Worm (Caenorhabditis elegans) whole organism, young adult: ENCODE measurements around the gene taf-12.

Source experiments
- B0019.2 ChIP-seq: fragments of 200-800 bp; sonication (Bioruptor generic); conservative IDR thresholded peaks from 2 replicates; pipeline ENCODE4 v1.3.6; 2022; ENCODE audit warnings: missing genetic modification reagents, missing genetic modification characterization, missing compliant biosample characterization
- B0261.1 ChIP-seq: sonication (generic microtip); optimal IDR thresholded peaks from 2 replicates; lab custom pipeline; 2016; ENCODE audit warnings: mild to moderate bottlenecking, missing genetic modification characterization, moderate library complexity, missing compliant biosample characterization
- C17E4.6 ChIP-seq: fragments of 200-800 bp; sonication (Bioruptor generic); IDR thresholded peaks from 2 replicates; pipeline ENCODE4 v1.3.6; 2022; ENCODE audit warnings: missing genetic modification reagents, missing genetic modification characterization, missing compliant biosample characterization
- D2030.7 ChIP-seq: fragments of 200-800 bp; sonication (Bioruptor generic); IDR thresholded peaks from 2 replicates; pipeline ENCODE4 v1.3.6; 2022; ENCODE audit warnings: missing genetic modification reagents, missing genetic modification characterization, missing compliant biosample characterization
- F10E7.11 ChIP-seq: sonication (generic microtip); optimal IDR thresholded peaks from 2 replicates; lab custom pipeline; 2017; ENCODE audit warnings: mild to moderate bottlenecking, missing genetic modification characterization, moderate library complexity, missing compliant biosample characterization
- F23B12.7 ChIP-seq: sonication (generic microtip); optimal IDR thresholded peaks from 2 replicates; lab custom pipeline; 2017; ENCODE audit warnings: missing genetic modification characterization, mild to moderate bottlenecking, missing compliant biosample characterization, antibody characterized with exemption, moderate library complexity; ENCODE audit not compliant: insufficient read depth
- F33H1.4 ChIP-seq: fragments of 200-800 bp; sonication (Bioruptor generic); IDR thresholded peaks from 2 replicates; pipeline ENCODE4 v1.3.6; 2022; ENCODE audit warnings: missing genetic modification reagents, missing genetic modification characterization, missing compliant biosample characterization
- F57C9.4 ChIP-seq: sonication (generic microtip); optimal IDR thresholded peaks from 2 replicates; lab custom pipeline; 2017; ENCODE audit warnings: mild to moderate bottlenecking, missing genetic modification characterization, missing compliant biosample characterization
- K11D2.4 ChIP-seq: fragments of 200-800 bp; sonication (Bioruptor generic); IDR thresholded peaks from 2 replicates; pipeline ENCODE4 v1.3.6; 2022; ENCODE audit warnings: missing genetic modification reagents, missing genetic modification characterization, missing compliant biosample characterization
- K12H6.12 ChIP-seq: fragments of 200-800 bp; sonication (Bioruptor generic); optimal IDR thresholded peaks from 2 replicates; lab custom pipeline; 2018; ENCODE audit warnings: mild to moderate bottlenecking, missing genetic modification characterization, missing compliant biosample characterization
- Y53F4B.3 ChIP-seq: fragments of 200-800 bp; sonication (Bioruptor generic); IDR thresholded peaks from 2 replicates; pipeline ENCODE4 v1.3.6; 2022; ENCODE audit warnings: missing genetic modification reagents, missing genetic modification characterization, missing compliant biosample characterization
- Y67H2A.10 ChIP-seq: fragments of 200-800 bp; sonication (Bioruptor generic); conservative IDR thresholded peaks from 2 replicates; pipeline ENCODE4 v1.3.6; 2022; ENCODE audit warnings: missing genetic modification reagents, missing genetic modification characterization, missing compliant biosample characterization
- Y95B8A.8 ChIP-seq: fragments of 200-800 bp; sonication (Bioruptor generic); IDR thresholded peaks from 2 replicates; pipeline ENCODE4 v1.3.6; 2022; ENCODE audit warnings: missing genetic modification reagents, missing genetic modification characterization, missing compliant biosample characterization
- akir-1 ChIP-seq: fragments of 200-800 bp; sonication (Bioruptor generic); optimal IDR thresholded peaks from 2 replicates; lab custom pipeline; 2018; ENCODE audit warnings: mild to moderate bottlenecking, missing genetic modification characterization, moderate library complexity, missing compliant biosample characterization
- athp-1 ChIP-seq: sonication (generic microtip); optimal IDR thresholded peaks from 2 replicates; lab custom pipeline; 2017; ENCODE audit warnings: mild to moderate bottlenecking, missing genetic modification characterization, missing compliant biosample characterization
- attf-3 ChIP-seq: fragments of 200-800 bp; sonication (Bioruptor generic); conservative IDR thresholded peaks from 2 replicates; pipeline ENCODE4 v1.3.6; 2022; ENCODE audit warnings: missing genetic modification reagents, missing genetic modification characterization, missing compliant biosample characterization
- bed-2 ChIP-seq: fragments of 200-800 bp; sonication (Bioruptor generic); IDR thresholded peaks from 2 replicates; pipeline ENCODE4 v1.3.6; 2022; ENCODE audit warnings: missing genetic modification reagents, missing genetic modification characterization, missing compliant biosample characterization
- ccch-3 ChIP-seq: fragments of 200-800 bp; sonication (Bioruptor generic); optimal IDR thresholded peaks from 2 replicates; lab custom pipeline; 2018; ENCODE audit warnings: mild to moderate bottlenecking, missing genetic modification characterization, missing compliant biosample characterization
- ceh-27 ChIP-seq: fragments of 200-800 bp; sonication (Bioruptor generic); optimal IDR thresholded peaks from 2 replicates; lab custom pipeline; 2018; ENCODE audit warnings: mild to moderate bottlenecking, missing genetic modification characterization, moderate library complexity, missing compliant biosample characterization
- ceh-58 ChIP-seq: fragments of 200-800 bp; sonication (Bioruptor generic); IDR thresholded peaks from 2 replicates; pipeline ENCODE4 v1.3.6; 2022; ENCODE audit warnings: missing genetic modification characterization, missing compliant biosample characterization
- ceh-91 ChIP-seq: fragments of 200-800 bp; sonication (Bioruptor generic); IDR thresholded peaks from 2 replicates; pipeline ENCODE4 v1.3.6; 2022; ENCODE audit warnings: missing genetic modification reagents, missing genetic modification characterization, missing compliant biosample characterization
- dpff-1 ChIP-seq: sonication (generic microtip); optimal IDR thresholded peaks from 2 replicates; lab custom pipeline; 2017; ENCODE audit warnings: mild to moderate bottlenecking, missing genetic modification characterization, missing compliant biosample characterization
- dpl-1 ChIP-seq: fragments of 150-350 bp; optimal IDR thresholded peaks from 2 replicates; lab custom pipeline; 2014; ENCODE audit warnings: missing biosample characterization, missing genetic modification reagents, missing genetic modification characterization
- egl-44 ChIP-seq: fragments of 200-800 bp; sonication (Bioruptor generic); IDR thresholded peaks from 2 replicates; pipeline ENCODE4 v1.3.6; 2022; ENCODE audit warnings: missing genetic modification reagents, missing genetic modification characterization, missing compliant biosample characterization
- ekl-4 ChIP-seq: fragments of 200-800 bp; sonication (Bioruptor generic); IDR thresholded peaks from 2 replicates; pipeline ENCODE4 v1.3.6; 2022; ENCODE audit warnings: missing genetic modification reagents, missing genetic modification characterization, missing compliant biosample characterization
- him-1 ChIP-seq: sonication (generic microtip); optimal IDR thresholded peaks from 2 replicates; lab custom pipeline; 2016; ENCODE audit warnings: missing genotype, missing genetic modification reagents, missing genetic modification characterization, missing compliant biosample characterization
- hlh-12 ChIP-seq: sonication (generic microtip); optimal IDR thresholded peaks from 2 replicates; lab custom pipeline; 2016; ENCODE audit warnings: missing genetic modification characterization, missing compliant biosample characterization
- hmg-1.2 ChIP-seq: fragments of 200-800 bp; sonication (Bioruptor generic); IDR thresholded peaks from 2 replicates; pipeline ENCODE4 v1.3.6; 2022; ENCODE audit warnings: missing genetic modification reagents, missing genetic modification characterization, missing compliant biosample characterization
- hrde-1 ChIP-seq: sonication (generic microtip); optimal IDR thresholded peaks from 2 replicates; lab custom pipeline; 2016; ENCODE audit warnings: missing genetic modification characterization, mild to moderate bottlenecking, missing compliant biosample characterization, moderate library complexity, missing genotype, missing genetic modification reagents, borderline replicate concordance
- let-526 ChIP-seq: fragments of 200-800 bp; sonication (Bioruptor generic); IDR thresholded peaks from 2 replicates; pipeline ENCODE4 v1.3.6; 2022; ENCODE audit warnings: missing genetic modification reagents, missing genetic modification characterization, missing compliant biosample characterization
- lir-1 ChIP-seq: fragments of 200-800 bp; sonication (Bioruptor generic); conservative IDR thresholded peaks from 2 replicates; pipeline ENCODE4 v1.3.6; 2022; ENCODE audit warnings: missing genetic modification reagents, missing genetic modification characterization, missing compliant biosample characterization
- lsl-1 ChIP-seq: fragments of 200-800 bp; sonication (Bioruptor generic); optimal IDR thresholded peaks from 2 replicates; lab custom pipeline; 2018; ENCODE audit warnings: mild to moderate bottlenecking, missing genetic modification characterization, moderate library complexity, missing compliant biosample characterization
- madf-3 ChIP-seq: fragments of 200-800 bp; sonication (Bioruptor generic); IDR thresholded peaks from 2 replicates; pipeline ENCODE4 v1.3.6; 2022; ENCODE audit warnings: missing genetic modification reagents, missing genetic modification characterization, missing compliant biosample characterization
- madf-6 ChIP-seq: fragments of 200-800 bp; sonication (Bioruptor generic); IDR thresholded peaks from 2 replicates; pipeline ENCODE4 v1.3.6; 2022; ENCODE audit warnings: missing genetic modification reagents, missing genetic modification characterization, missing compliant biosample characterization
- madf-8 ChIP-seq: fragments of 200-800 bp; sonication (Bioruptor generic); conservative IDR thresholded peaks from 2 replicates; pipeline ENCODE4 v1.3.6; 2022; ENCODE audit warnings: missing genetic modification reagents, missing genetic modification characterization, missing compliant biosample characterization
- nfya-2 ChIP-seq: fragments of 200-800 bp; sonication (Bioruptor generic); IDR thresholded peaks from 2 replicates; pipeline ENCODE4 v1.3.6; 2022; ENCODE audit warnings: missing genetic modification reagents, missing genetic modification characterization, missing compliant biosample characterization
- nhr-27 ChIP-seq: fragments of 200-800 bp; sonication (Bioruptor generic); optimal IDR thresholded peaks from 2 replicates; lab custom pipeline; 2018; ENCODE audit warnings: mild to moderate bottlenecking, missing genetic modification characterization, moderate library complexity, missing compliant biosample characterization
- nhr-90 ChIP-seq: sonication (generic microtip); optimal IDR thresholded peaks from 2 replicates; lab custom pipeline; 2016; ENCODE audit warnings: missing genotype, mild to moderate bottlenecking, missing genetic modification characterization, missing compliant biosample characterization
- pbrm-1 ChIP-seq: fragments of 200-800 bp; sonication (Bioruptor generic); IDR thresholded peaks from 2 replicates; pipeline ENCODE4 v1.3.6; 2022; ENCODE audit warnings: missing genetic modification reagents, missing genetic modification characterization, missing compliant biosample characterization
- rec-8 ChIP-seq, 2 experiments: sonication (generic microtip); optimal IDR thresholded peaks; 2 replicates each; lab custom pipeline; 2016; ENCODE audit warnings: mild to moderate bottlenecking in 2 of 2, missing genetic modification characterization in 2 of 2, missing genetic modification reagents in 2 of 2, missing genotype in 2 of 2, missing biosample characterization in 1 of 2, missing compliant biosample characterization in 1 of 2, moderate library complexity in 1 of 2
- sea-2 ChIP-seq: fragments of 200-800 bp; sonication (Bioruptor generic); IDR thresholded peaks from 2 replicates; pipeline ENCODE4 v1.3.6; 2022; ENCODE audit warnings: missing genetic modification characterization, missing compliant biosample characterization
- snpc-1.1 ChIP-seq: sonication (generic microtip); optimal IDR thresholded peaks from 2 replicates; lab custom pipeline; 2017; ENCODE audit warnings: missing genetic modification characterization, mild to moderate bottlenecking, missing compliant biosample characterization, antibody characterized with exemption, moderate library complexity, missing genotype, missing genetic modification reagents; ENCODE audit not compliant: insufficient read depth
- snpc-3.4 ChIP-seq: sonication (generic microtip); optimal IDR thresholded peaks from 2 replicates; lab custom pipeline; 2017; ENCODE audit warnings: missing genetic modification characterization, mild to moderate bottlenecking, missing compliant biosample characterization, antibody characterized with exemption, moderate library complexity, missing genotype, missing genetic modification reagents
- sptf-2 ChIP-seq: fragments of 200-800 bp; sonication (Bioruptor generic); optimal IDR thresholded peaks from 2 replicates; lab custom pipeline; 2018; ENCODE audit warnings: mild to moderate bottlenecking, missing genetic modification characterization, missing compliant biosample characterization
- tlf-1 ChIP-seq: fragments of 200-800 bp; sonication (Bioruptor generic); optimal IDR thresholded peaks from 2 replicates; lab custom pipeline; 2018; ENCODE audit warnings: mild to moderate bottlenecking, missing genetic modification characterization, missing compliant biosample characterization
- zfh-2 ChIP-seq: fragments of 200-800 bp; sonication (Bioruptor generic); conservative IDR thresholded peaks from 2 replicates; pipeline ENCODE4 v1.3.6; 2022; ENCODE audit warnings: missing genetic modification reagents, missing genetic modification characterization, missing compliant biosample characterization
- ztf-25 ChIP-seq: fragments of 200-800 bp; sonication (Bioruptor generic); IDR thresholded peaks from 2 replicates; pipeline ENCODE4 v1.3.6; 2022; ENCODE audit warnings: missing genetic modification reagents, missing genetic modification characterization, missing compliant biosample characterization

The taf-12 gene

ce11 chrIII:11869231-11869912, at the start of gene taf-12:
taf-12 (minus strand) TSS chrIII:11869281.
- TF ChIP-seq dpl-1 = peak; percentile 13
- peak; percentile 97 for TF ChIP-seq madf-6 (GFP tag; lab: Robert Waterston, UW)
- peak; percentile 71 for TF ChIP-seq tlf-1 (GFP tag; lab: Kevin White, UChicago)
- TF ChIP-seq F10E7.11 (tag; lab: Kevin White, UChicago) = no peak
- TF ChIP-seq B0261.1 (tag; lab: Kevin White, UChicago) = no peak
- TF ChIP-seq ccch-3 = no peak
- TF ChIP-seq sptf-2 = no peak
- no peak for TF ChIP-seq madf-3 (GFP tag; lab: Robert Waterston, UW)
- no peak for TF ChIP-seq F23B12.7 (tag; lab: Kevin White, UChicago)
- TF ChIP-seq ceh-27 (GFP tag; lab: Kevin White, UChicago) = no peak
- no peak for TF ChIP-seq nhr-27 (tag; lab: Kevin White, UChicago)
- peak; percentile 7 for TF ChIP-seq snpc-3.4 (tag; lab: Kevin White, UChicago)
- TF ChIP-seq lir-1 (GFP tag; lab: Robert Waterston, UW) = no peak
- no peak for TF ChIP-seq attf-3
- peak; percentile 57; the same call in 1 of the 2 replicates for TF ChIP-seq D2030.7 (GFP tag; lab: Robert Waterston, UW)
- 0 out of 2 replicates have a peak, but pooled peaks have one; percentile 6 for TF ChIP-seq pbrm-1 (GFP tag; lab: Robert Waterston, UW)
- TF ChIP-seq him-1 (tag; lab: Kevin White, UChicago) = peak; percentile 13
- no peak for TF ChIP-seq let-526
- TF ChIP-seq sea-2 = no peak
- no peak for TF ChIP-seq ztf-25 (GFP tag; lab: Robert Waterston, UW)
- no peak for TF ChIP-seq K11D2.4 (GFP tag; lab: Robert Waterston, UW)
- peak; percentile 44 for TF ChIP-seq hrde-1 (tag; lab: Kevin White, UChicago)
- TF ChIP-seq hmg-1.2 (GFP tag; lab: Robert Waterston, UW) = 0 out of 2 replicates have a peak, but pooled peaks have one; percentile 15
- TF ChIP-seq athp-1 (tag; lab: Kevin White, UChicago) = peak; percentile 65
- TF ChIP-seq ceh-91 (GFP tag; lab: Robert Waterston, UW) = peak; percentile 73
- TF ChIP-seq B0019.2 (GFP tag; lab: Robert Waterston, UW) = no peak
- no peak for TF ChIP-seq egl-44 (GFP tag; lab: Robert Waterston, UW)
- peak; percentile 100 for TF ChIP-seq lsl-1 (GFP tag; lab: Kevin White, UChicago)
- no peak for TF ChIP-seq F57C9.4 (tag; lab: Kevin White, UChicago)
- no peak for TF ChIP-seq Y53F4B.3 (GFP tag; lab: Robert Waterston, UW)
- TF ChIP-seq bed-2 (GFP tag; lab: Robert Waterston, UW) = no peak
- TF ChIP-seq F33H1.4 (GFP tag; lab: Robert Waterston, UW) = peak; percentile 95
- TF ChIP-seq dpff-1 (tag; lab: Kevin White, UChicago) = no peak
- no peak for TF ChIP-seq akir-1
- TF ChIP-seq ceh-58 (GFP tag; lab: Robert Waterston, UW) = no peak
- TF ChIP-seq nfya-2 = 0 out of 2 replicates have a peak, but pooled peaks have one; percentile 16
- TF ChIP-seq madf-8 (GFP tag; lab: Robert Waterston, UW) = peak; percentile 80
- TF ChIP-seq ekl-4 (GFP tag; lab: Robert Waterston, UW) = no peak
- TF ChIP-seq Y95B8A.8 (GFP tag; lab: Robert Waterston, UW) = no peak
- TF ChIP-seq K12H6.12 = no peak
- no peak for TF ChIP-seq Y67H2A.10 (GFP tag; lab: Robert Waterston, UW)
- TF ChIP-seq nhr-90 (tag; lab: Kevin White, UChicago) = no peak
- no peak for TF ChIP-seq snpc-1.1
- TF ChIP-seq zfh-2 (GFP tag; lab: Robert Waterston, UW) = no peak
- no peak for TF ChIP-seq hlh-12 (tag; lab: Kevin White, UChicago)
- no peak for TF ChIP-seq rec-8 (tag; optimal IDR thresholded peaks at IDR 0.05; lab: Kevin White, UChicago)
- no peak for TF ChIP-seq C17E4.6 (GFP tag; lab: Robert Waterston, UW)
